2 worm cellular contexts compared by ENCODE assay signal in the genomic region with DNA sequence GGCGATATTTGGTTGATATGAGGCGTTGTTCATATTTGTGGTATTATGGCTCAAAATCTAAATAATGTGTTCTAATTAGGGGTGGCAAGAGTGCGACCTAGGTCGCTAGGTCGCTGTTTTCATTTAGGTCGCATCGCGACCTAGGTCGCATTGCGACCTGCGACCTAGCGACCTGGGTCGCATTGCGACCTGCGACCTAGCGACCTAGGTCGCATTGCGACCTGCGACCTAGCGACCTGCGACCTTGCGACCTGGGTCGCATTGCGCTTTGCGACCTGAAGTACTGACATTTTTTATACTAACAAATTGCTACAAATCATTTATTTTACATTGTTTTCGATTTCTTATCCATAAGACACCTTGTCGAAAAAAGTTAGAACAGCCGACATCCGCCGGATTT.
TF ChIP-seq lines count a peak whose summit lies in the region.

No protein-coding gene starts in this region.

TF ChIP-seq in whole organism, L4 larva, 104 proteins besides CTCF, POLR2A, EP300 and RAD21:
- 0 out of 2 replicates have a peak, but pooled peaks have one; percentile 26 for TF ChIP-seq egl-43 (GFP tag; IDR thresholded peaks at IDR 0.05; lab: Robert Waterston, UW)
- peak; percentile 77 for TF ChIP-seq set-16 (GFP tag; IDR thresholded peaks at IDR 0.05; lab: Robert Waterston, UW)

TF ChIP-seq in whole organism, young adult, 124 proteins besides CTCF, POLR2A, EP300 and RAD21:
- TF ChIP-seq egrh-3 (GFP tag; IDR thresholded peaks at IDR 0.05; lab: Robert Waterston, UW) (peak; percentile 12; the same call in 1 of the 2 replicates), ztf-6 (GFP tag; IDR thresholded peaks at IDR 0.05; lab: Robert Waterston, UW) (0 out of 2 replicates have a peak, but pooled peaks have one; percentile 28), F37B4.10 (GFP tag; IDR thresholded peaks at IDR 0.05; lab: Robert Waterston, UW) (0 out of 2 replicates have a peak, but pooled peaks have one; percentile 74)
